Worm (Caenorhabditis elegans): ENCODE results near the gene F59A1.13.

DNA sequence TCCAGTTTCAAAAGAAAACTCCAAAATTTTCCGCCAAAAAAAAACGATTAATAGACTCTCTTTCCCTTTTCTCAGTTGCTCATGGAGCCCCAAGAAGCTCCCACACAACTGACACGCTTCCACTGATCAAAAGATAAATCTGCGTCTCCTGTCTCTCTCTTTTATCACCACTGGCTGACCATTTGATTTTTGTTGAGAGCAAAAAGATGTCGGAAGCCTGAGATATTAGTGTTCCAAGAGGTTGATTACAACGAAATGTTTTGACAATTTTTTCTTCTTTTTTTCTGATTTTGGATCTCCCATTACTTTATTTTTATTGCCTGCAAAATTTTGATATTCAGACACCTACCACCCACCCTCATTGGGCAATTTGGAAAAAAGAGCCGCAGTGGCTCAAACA, 41.7 kb upstream of the F59A1.13 start, which contains the start of gene twk-42:
- TF ChIP-seq mdl-1 (tag; optimal IDR thresholded peaks at IDR 0.05) (no peak), ztf-11 (tag; optimal IDR thresholded peaks at IDR 0.05) (no peak), fkh-10 (GFP tag; optimal IDR thresholded peaks at IDR 0.05) (no peak), nhr-28 (tag; optimal IDR thresholded peaks at IDR 0.05) (no peak), ZK546.5 (tag; optimal IDR thresholded peaks at IDR 0.05) (no peak), nhr-25 (tag; optimal IDR thresholded peaks at IDR 0.05) (no peak), ama-1 (optimal IDR thresholded peaks at IDR 0.05) (no peak), egl-5 (tag; optimal IDR thresholded peaks at IDR 0.05) (no peak), nhr-11 (tag; optimal IDR thresholded peaks at IDR 0.05) (no peak), egl-27 (tag; optimal IDR thresholded peaks at IDR 0.05) (no peak), aly-2 (tag; optimal IDR thresholded peaks at IDR 0.05) (no peak), fos-1 (tag; optimal IDR thresholded peaks at IDR 0.05) (no peak)

All from whole organism, L3 larva.